Fruit fly (Drosophila melanogaster): Measurements from ENCODE around the gene HP4.

HP4 gene

DNA sequence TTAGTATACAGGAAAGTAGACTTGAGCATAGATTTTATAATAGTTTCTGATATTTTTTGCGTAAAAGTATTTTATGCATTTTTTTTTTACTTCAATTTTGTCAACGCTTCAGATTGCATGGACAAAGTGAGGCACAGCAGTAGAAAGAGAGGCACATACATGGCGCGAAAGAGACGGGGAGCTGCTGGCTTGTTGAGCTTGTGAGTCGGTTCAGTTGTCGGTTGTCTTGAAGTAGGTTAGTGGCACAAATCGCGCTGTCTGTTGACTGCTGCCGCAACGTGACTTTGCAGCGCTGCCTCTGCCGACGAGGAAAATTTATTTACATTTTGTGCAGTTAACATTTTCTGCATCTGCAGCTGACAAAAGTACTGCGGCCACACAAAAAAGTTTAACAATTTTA lies 29.8 kb upstream of the HP4 start:
- TF ChIP-seq usp (GFP tag; optimal IDR thresholded peaks at IDR 0.05) (no peak), Rel (GFP tag; optimal IDR thresholded peaks at IDR 0.05) (no peak), Rel (tag; optimal IDR thresholded peaks at IDR 0.05) (no peak), OdsH (GFP tag; optimal IDR thresholded peaks at IDR 0.05) (no peak), Sp1 (GFP tag; optimal IDR thresholded peaks at IDR 0.05) (no peak), Hr83 (GFP tag; optimal IDR thresholded peaks at IDR 0.05; ENCODE audit: poor library complexity, severe bottlenecking) (no peak), dsf (GFP tag; optimal IDR thresholded peaks at IDR 0.05; ENCODE audit: borderline replicate concordance) (no peak), lola (GFP tag; optimal IDR thresholded peaks at IDR 0.05) (no peak)

- no peak for TF ChIP-seq Hnf4 (GFP tag; optimal IDR thresholded peaks at IDR 0.05)
- no peak for TF ChIP-seq Sp1 (GFP tag; optimal IDR thresholded peaks at IDR 0.05)
- TF ChIP-seq ey (GFP tag; optimal IDR thresholded peaks at IDR 0.05): no peak
- TF ChIP-seq usp (GFP tag; optimal IDR thresholded peaks at IDR 0.05): no peak
- no peak for TF ChIP-seq HLH106 (tag; optimal IDR thresholded peaks at IDR 0.05)
- TF ChIP-seq br (GFP tag; optimal IDR thresholded peaks at IDR 0.05): no peak
- no peak for TF ChIP-seq OdsH (GFP tag; optimal IDR thresholded peaks at IDR 0.05)
- TF ChIP-seq Hr78 (GFP tag; optimal IDR thresholded peaks at IDR 0.05): no peak
- TF ChIP-seq Mio (GFP tag; optimal IDR thresholded peaks at IDR 0.05): no peak
- no peak for TF ChIP-seq Vsx2 (GFP tag; optimal IDR thresholded peaks at IDR 0.05; ENCODE audit: partially characterized antibody)
- TF ChIP-seq dmrt93B (GFP tag; optimal IDR thresholded peaks at IDR 0.05): no peak
- TF ChIP-seq sv (GFP tag; optimal IDR thresholded peaks at IDR 0.05): no peak
- TF ChIP-seq sage (GFP tag; optimal IDR thresholded peaks at IDR 0.05): no peak
- no peak for TF ChIP-seq CG9705 (GFP tag; optimal IDR thresholded peaks at IDR 0.05)
- TF ChIP-seq N (GFP tag; optimal IDR thresholded peaks at IDR 0.05): no peak
- no peak for TF ChIP-seq GATAd (GFP tag; optimal IDR thresholded peaks at IDR 0.05)
- no peak for TF ChIP-seq Myc (optimal IDR thresholded peaks at IDR 0.05)
- TF ChIP-seq lola (GFP tag; optimal IDR thresholded peaks at IDR 0.05): no peak
Measured at dm6 chr3L:8001057-8001597, 25.2 kb upstream of the HP4 start.

DNA sequence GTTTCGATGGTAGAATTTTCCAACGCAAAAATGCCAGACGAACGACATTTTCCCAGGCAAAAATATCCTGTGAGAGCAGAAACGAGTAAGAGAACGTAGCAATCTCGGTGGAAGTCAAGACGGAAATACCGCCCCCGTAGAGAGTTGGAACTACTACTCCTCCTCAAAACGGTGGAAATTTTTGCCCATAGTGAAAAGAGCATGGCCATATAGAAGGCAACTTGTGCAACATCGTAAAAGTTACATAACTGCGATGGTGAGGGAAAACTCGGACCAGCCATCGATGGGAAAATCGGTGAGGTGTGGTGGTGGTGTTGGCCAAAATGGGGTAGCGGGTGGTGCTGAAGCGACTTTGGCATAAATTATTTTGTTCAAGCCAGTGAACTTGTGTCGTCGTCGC lies 24.0 kb upstream of the HP4 start:
- no peak for TF ChIP-seq Vsx2 (GFP tag; optimal IDR thresholded peaks at IDR 0.05; ENCODE audit: partially characterized antibody)
- TF ChIP-seq CG32264 (GFP tag; optimal IDR thresholded peaks at IDR 0.05): no peak

DNA sequence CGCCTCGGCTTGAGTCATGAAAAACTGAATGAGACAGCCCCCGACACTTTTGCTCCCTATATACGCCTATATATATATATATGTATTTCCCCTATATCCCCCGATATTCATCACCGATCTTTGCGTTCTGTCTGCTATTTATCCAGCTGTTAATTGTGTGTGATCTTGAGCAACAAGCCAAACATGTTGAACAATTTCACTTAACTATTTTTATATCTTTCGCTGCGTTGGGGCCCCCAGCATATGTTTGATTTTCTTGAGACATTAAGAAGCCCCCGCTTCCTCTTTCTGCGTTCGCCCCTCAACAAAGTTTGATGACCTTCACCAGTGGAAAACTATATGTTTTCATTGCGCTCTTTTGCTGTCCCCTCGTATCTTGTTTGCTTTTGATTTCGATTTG lies 20.4 kb upstream of the HP4 start:
- TF ChIP-seq ey (GFP tag; optimal IDR thresholded peaks at IDR 0.05) (no peak), usp (GFP tag; optimal IDR thresholded peaks at IDR 0.05) (no peak), CrebA (GFP tag; optimal IDR thresholded peaks at IDR 0.05; ENCODE audit: borderline replicate concordance) (no peak), Sp1 (GFP tag; optimal IDR thresholded peaks at IDR 0.05) (no peak), Hr83 (GFP tag; optimal IDR thresholded peaks at IDR 0.05; ENCODE audit: poor library complexity, severe bottlenecking) (no peak), GATAd (GFP tag; optimal IDR thresholded peaks at IDR 0.05) (no peak), lola (GFP tag; optimal IDR thresholded peaks at IDR 0.05) (no peak), sv (GFP tag; optimal IDR thresholded peaks at IDR 0.05) (no peak), tai (GFP tag; optimal IDR thresholded peaks at IDR 0.05) (no peak), Hnf4 (GFP tag; optimal IDR thresholded peaks at IDR 0.05) (no peak), HLH106 (tag; optimal IDR thresholded peaks at IDR 0.05) (no peak), fru (GFP tag; optimal IDR thresholded peaks at IDR 0.05) (no peak), sage (GFP tag; optimal IDR thresholded peaks at IDR 0.05) (no peak), CG32264 (GFP tag; optimal IDR thresholded peaks at IDR 0.05) (no peak), rgr (GFP tag; optimal IDR thresholded peaks at IDR 0.05) (no peak), Dif (GFP tag; optimal IDR thresholded peaks at IDR 0.05; ENCODE audit: partially characterized antibody) (no peak)

- no peak for TF ChIP-seq GATAd (GFP tag; optimal IDR thresholded peaks at IDR 0.05)
- TF ChIP-seq usp (GFP tag; optimal IDR thresholded peaks at IDR 0.05): no peak
- TF ChIP-seq fru (GFP tag; optimal IDR thresholded peaks at IDR 0.05): peak; percentile 67
- TF ChIP-seq CG32264 (GFP tag; optimal IDR thresholded peaks at IDR 0.05): no peak
- TF ChIP-seq Abd-B (GFP tag; optimal IDR thresholded peaks at IDR 0.05): no peak
- TF ChIP-seq h (GFP tag; optimal IDR thresholded peaks at IDR 0.05): peak; percentile 67
- TF ChIP-seq foxo (GFP tag; optimal IDR thresholded peaks at IDR 0.05): peak; percentile 38 to 56
- peak; percentile 70 for TF ChIP-seq jim (GFP tag; optimal IDR thresholded peaks at IDR 0.05)
- no peak for TF ChIP-seq Hr83 (GFP tag; optimal IDR thresholded peaks at IDR 0.05; ENCODE audit: poor library complexity, severe bottlenecking)
- no peak for TF ChIP-seq Dif (GFP tag; optimal IDR thresholded peaks at IDR 0.05; ENCODE audit: partially characterized antibody)
- TF ChIP-seq brk (GFP tag; optimal IDR thresholded peaks at IDR 0.05): peak; percentile 0
- peak; percentile 68 for TF ChIP-seq HLH106 (tag; optimal IDR thresholded peaks at IDR 0.05)
- TF ChIP-seq CrebA (GFP tag; optimal IDR thresholded peaks at IDR 0.05; ENCODE audit: borderline replicate concordance): peak; percentile 60
- TF ChIP-seq Vsx2 (GFP tag; optimal IDR thresholded peaks at IDR 0.05; ENCODE audit: partially characterized antibody): peak; percentile 50
- TF ChIP-seq woc (GFP tag; optimal IDR thresholded peaks at IDR 0.05): peak; percentile 81
- TF ChIP-seq Jra (GFP tag; optimal IDR thresholded peaks at IDR 0.05): no peak
- TF ChIP-seq N (GFP tag; optimal IDR thresholded peaks at IDR 0.05): no peak
- TF ChIP-seq dmrt93B (GFP tag; optimal IDR thresholded peaks at IDR 0.05): peak; percentile 51
- TF ChIP-seq sv (GFP tag; optimal IDR thresholded peaks at IDR 0.05): no peak
- no peak for TF ChIP-seq lola (GFP tag; optimal IDR thresholded peaks at IDR 0.05)
- peak; percentile 78 for TF ChIP-seq Sp1 (GFP tag; optimal IDR thresholded peaks at IDR 0.05)
- TF ChIP-seq sage (GFP tag; optimal IDR thresholded peaks at IDR 0.05): peak; percentile 28
- peak in 1 of 2 experiments; percentile 36 for TF ChIP-seq dl (GFP tag; optimal IDR thresholded peaks at IDR 0.05; ENCODE audit: insufficient read depth in 1 of 2, partially characterized antibody in 2 of 2)
- peak; percentile 41 for TF ChIP-seq Rel (GFP tag; optimal IDR thresholded peaks at IDR 0.05)
- peak; percentile 82 for TF ChIP-seq Rel (tag; optimal IDR thresholded peaks at IDR 0.05)
- TF ChIP-seq ey (GFP tag; optimal IDR thresholded peaks at IDR 0.05): peak; percentile 8
- TF ChIP-seq OdsH (GFP tag; optimal IDR thresholded peaks at IDR 0.05): peak; percentile 39
Measured at dm6 chr3L:7993570-7994319, 17.8 kb upstream of the HP4 start.

Data from whole organism, wandering third instar larva.